Worm (Caenorhabditis elegans): ENCODE measurements around the gene R10F2.6.

R10F2.6 gene

DNA sequence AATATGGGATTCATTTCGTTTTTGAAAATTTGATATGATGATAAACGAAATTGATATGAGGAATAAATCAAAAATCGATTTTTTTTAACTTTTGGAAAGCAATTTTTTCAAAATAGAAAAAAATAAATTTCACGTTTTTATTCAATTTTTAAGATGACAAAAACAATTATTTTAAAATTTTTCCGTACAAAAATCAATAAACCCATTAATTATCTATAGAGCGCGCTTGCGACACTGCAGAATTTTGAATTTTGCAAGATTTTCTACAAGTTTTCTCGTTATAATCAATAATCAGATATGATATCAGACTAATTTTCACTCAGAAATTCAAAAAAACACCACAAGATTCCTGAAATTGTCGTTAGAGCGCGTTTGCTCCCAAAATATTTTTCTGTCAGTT is at the start of gene R10F2.6:
Gene R10F2.6, minus strand, starts transcription at position 101 of the 400 bp plus-strand sequence.
- TF ChIP-seq dao-5 (tag; optimal IDR thresholded peaks at IDR 0.05) (no peak), W03F9.2 (tag; optimal IDR thresholded peaks at IDR 0.05) (no peak), him-1 (tag; optimal IDR thresholded peaks at IDR 0.05) (no peak)

DNA sequence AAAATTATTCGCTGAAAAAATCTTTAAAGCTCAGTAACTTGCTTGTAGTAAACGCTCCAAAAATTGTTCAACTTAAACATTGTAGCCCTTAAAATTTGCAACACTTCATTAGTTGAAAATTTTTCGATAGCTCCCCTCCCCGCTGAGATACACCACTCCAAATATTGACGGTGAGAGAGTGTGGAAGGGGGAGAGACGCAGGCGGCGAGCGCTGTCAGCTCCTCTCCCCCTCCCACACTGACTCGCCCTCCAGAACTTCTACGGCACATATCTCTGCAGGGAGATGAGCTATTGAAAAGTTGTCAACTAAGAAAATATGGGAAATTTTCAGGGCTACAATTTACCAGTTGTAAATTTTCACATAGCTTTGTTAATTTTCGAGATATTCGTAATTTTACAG is 48.3 kb upstream of the R10F2.6 start:
- TF ChIP-seq W03F9.2 (tag; optimal IDR thresholded peaks at IDR 0.05) (no peak), dao-5 (tag; optimal IDR thresholded peaks at IDR 0.05) (no peak), him-1 (tag; optimal IDR thresholded peaks at IDR 0.05) (no peak)

DNA sequence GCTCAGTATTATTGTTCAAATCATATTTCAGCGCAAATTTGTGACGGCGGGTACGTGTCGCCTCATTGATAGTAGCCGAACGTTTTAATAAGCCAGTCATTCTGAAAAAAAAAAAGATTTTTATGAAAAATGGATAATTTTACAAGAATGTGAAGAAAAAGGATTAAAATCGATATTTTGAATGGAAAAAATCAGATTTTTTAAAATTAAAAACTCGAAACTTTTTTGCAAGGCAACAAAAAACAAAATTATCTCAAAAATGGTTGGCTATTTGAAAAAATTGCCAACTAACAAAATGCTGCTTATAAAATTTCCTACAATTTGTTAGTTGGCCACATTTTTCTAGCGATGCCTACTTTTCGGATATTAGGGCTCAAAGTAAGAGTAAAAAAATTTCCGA is 46.1 kb upstream of the R10F2.6 start, which contains the start of gene Y55D5A.4:
Gene Y55D5A.4, minus strand, starts transcription at position 101 of the 400 bp plus-strand sequence.
- TF ChIP-seq dao-5 (tag; optimal IDR thresholded peaks at IDR 0.05), result no peak
- no peak for TF ChIP-seq him-1 (tag; optimal IDR thresholded peaks at IDR 0.05)
- TF ChIP-seq W03F9.2 (tag; optimal IDR thresholded peaks at IDR 0.05), result no peak

DNA sequence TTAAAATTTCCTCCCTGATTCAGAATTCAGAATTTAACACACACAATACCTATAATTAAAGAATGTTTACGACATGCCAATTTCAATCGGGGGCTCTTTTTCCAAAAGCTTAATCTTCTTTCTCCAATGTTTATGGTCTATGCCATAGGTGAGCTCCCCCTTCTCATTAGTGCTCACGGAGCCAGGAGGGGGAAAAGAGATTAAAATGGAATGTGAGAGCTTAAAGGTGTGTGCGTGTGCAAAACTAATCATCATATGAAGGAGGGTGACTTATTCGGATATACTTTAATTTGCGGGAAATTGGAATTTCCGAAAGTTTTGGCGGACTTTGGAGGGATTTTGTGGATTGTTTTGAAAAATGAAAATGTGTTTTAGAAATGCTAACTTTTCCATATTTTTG is 39.1 kb upstream of the R10F2.6 start:
- TF ChIP-seq dao-5 (tag; optimal IDR thresholded peaks at IDR 0.05), result no peak
- TF ChIP-seq W03F9.2 (tag; optimal IDR thresholded peaks at IDR 0.05), result no peak
- no peak for TF ChIP-seq him-1 (tag; optimal IDR thresholded peaks at IDR 0.05)

DNA sequence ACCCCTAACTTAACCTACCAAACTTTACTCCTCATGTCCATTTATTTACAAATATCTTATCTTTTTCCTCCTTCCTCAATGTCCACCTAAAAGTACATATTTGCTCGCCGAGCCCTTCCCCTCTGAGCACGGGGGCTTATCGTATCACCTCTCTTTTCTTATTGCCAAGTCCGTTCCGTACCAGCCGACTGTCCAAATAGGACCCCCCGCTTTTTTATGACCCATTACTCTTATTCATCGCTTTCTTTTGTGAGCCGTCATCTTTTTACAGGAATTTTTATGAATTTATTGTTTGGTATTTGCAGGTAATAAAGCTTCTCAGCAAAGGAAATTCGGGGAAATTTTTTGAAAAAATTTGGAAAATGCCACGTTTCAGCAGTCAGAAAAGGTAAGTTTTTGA is 38.2 kb upstream of the R10F2.6 start, which contains the start of gene Y55D5A.1:
Gene Y55D5A.1, plus strand, starts transcription at position 301 of the 400 bp plus-strand sequence.
- TF ChIP-seq W03F9.2 (tag; optimal IDR thresholded peaks at IDR 0.05), result no peak
- TF ChIP-seq dao-5 (tag; optimal IDR thresholded peaks at IDR 0.05), result no peak
- no peak for TF ChIP-seq him-1 (tag; optimal IDR thresholded peaks at IDR 0.05)

DNA sequence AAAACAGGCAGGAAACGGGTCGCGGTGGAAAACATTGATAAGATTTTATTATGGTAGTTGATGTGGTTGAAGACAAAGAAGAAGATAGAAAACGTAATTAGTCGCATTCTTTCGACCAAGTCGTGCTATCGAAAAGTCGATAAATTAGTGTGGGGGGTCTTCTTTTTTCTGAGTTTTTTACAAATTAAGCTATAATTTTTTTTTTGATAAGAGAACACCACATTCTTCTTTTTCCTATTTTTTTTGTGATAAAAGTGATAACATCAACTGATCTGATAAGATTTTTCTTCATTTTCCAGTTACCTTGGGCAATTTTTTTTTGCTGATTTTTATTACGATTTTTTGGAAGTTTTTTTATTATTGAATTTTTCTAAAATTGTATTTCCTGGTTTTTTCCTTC is 37.0 kb upstream of the R10F2.6 start:
- TF ChIP-seq dao-5 (tag; optimal IDR thresholded peaks at IDR 0.05) (no peak), W03F9.2 (tag; optimal IDR thresholded peaks at IDR 0.05) (no peak), him-1 (tag; optimal IDR thresholded peaks at IDR 0.05) (no peak)

DNA sequence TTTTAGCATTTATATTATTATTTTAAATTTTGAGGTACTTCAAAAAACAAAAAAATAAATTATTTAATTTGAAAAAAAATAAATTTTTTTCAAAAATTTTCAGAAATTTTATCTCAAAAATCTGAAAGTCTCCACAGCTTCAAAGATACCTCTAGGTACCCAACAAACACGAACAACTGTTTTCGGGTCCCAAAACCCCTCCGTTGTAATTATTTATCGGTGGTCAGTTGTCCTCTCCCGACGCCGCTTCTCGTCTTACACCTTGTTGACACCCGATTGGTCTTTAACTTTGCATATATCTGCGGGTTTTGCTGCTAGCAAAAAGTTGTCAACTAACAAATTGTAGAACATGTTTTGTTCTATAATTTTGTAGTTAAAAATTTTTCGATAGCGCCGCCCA is 32.3 kb upstream of the R10F2.6 start:
- TF ChIP-seq W03F9.2 (tag; optimal IDR thresholded peaks at IDR 0.05) (no peak), dao-5 (tag; optimal IDR thresholded peaks at IDR 0.05) (no peak), him-1 (tag; optimal IDR thresholded peaks at IDR 0.05) (no peak)

DNA sequence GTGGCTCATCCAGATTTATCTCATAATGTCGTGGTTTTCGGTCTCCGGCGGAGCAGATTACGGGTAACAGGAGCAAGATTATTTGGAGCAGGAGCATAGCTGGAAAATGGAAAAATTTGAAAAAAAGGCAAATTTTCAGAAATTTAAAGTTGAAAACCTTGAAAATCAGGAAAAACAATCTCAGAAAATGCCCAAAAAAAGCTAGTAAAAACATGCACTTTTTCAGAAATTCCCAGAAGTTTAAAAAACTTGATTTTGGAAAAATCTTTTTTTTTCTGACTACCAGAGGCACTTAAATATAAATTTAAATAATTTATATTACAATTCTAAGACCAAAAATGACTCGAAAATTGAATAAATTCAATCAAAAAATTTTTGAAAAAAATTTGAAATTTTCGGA is 31.8 kb upstream of the R10F2.6 start, which contains the start of gene Y55D5A.3:
Gene Y55D5A.3, minus strand, starts transcription at position 101 of the 400 bp plus-strand sequence.
- TF ChIP-seq dao-5 (tag; optimal IDR thresholded peaks at IDR 0.05), result no peak
- TF ChIP-seq W03F9.2 (tag; optimal IDR thresholded peaks at IDR 0.05), result no peak
- TF ChIP-seq him-1 (tag; optimal IDR thresholded peaks at IDR 0.05), result no peak

DNA sequence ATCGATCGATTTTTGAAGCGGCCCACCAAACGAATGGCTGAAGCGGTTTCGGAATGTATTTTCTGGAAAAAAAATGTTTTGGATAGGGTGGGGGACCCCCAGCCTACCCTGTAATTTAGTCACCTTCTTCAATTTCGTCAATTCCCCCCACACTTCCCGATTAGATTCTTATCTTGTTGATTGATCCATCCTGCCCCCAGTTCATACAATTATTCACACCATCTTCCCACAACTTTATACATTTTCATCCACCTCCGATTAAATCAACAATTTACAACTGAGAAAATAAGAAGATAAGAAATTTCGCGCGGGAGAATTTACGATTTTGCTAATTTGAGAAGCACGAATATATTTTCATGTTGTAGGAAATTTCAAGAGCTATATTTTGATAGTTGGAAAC is 29.1 kb upstream of the R10F2.6 start:
- TF ChIP-seq W03F9.2 (tag; optimal IDR thresholded peaks at IDR 0.05), result no peak

DNA sequence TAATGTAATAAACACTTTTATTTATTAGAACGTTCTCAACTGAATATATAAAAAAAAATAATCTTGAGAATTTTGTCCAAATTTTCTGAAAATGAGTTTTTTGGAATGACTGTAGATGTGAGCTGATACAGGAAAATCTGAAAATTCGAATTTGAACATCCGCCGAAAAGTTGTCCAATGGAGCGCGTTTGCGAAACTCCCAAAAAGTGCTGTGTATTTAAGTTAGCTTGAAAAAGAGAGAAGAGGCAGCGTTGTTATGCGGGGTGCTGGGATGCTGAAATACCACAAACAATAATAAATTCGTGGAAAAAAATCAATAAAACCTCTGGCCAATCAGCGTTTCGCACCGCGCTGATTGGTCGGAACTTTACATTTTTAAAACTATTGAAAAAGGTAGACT is 26.4 kb upstream of the R10F2.6 start:
- no peak for TF ChIP-seq him-1 (tag; optimal IDR thresholded peaks at IDR 0.05)
- TF ChIP-seq dao-5 (tag; optimal IDR thresholded peaks at IDR 0.05), result no peak
- no peak for TF ChIP-seq W03F9.2 (tag; optimal IDR thresholded peaks at IDR 0.05)

DNA sequence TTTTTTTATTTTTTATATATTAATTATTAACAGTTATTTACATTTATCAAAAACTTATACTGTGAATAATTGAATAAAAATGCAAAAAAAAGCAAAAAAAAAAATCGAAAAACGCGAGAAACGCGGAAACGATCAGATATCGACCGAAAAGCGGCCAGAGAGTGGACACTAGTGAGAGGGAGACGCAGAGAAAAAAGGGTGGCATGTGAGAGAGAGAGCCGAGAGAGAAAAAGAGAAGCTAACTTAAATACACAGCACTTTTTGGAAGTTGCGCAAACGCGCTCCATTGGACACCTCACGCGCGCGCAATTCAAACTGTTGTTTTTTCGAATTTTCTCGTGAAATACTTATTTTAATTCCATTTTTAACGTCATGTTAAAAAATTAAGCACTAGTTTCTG is 22.6 kb upstream of the R10F2.6 start:
- TF ChIP-seq W03F9.2 (tag; optimal IDR thresholded peaks at IDR 0.05) (peak; percentile 32), him-1 (tag; optimal IDR thresholded peaks at IDR 0.05) (no peak)

DNA sequence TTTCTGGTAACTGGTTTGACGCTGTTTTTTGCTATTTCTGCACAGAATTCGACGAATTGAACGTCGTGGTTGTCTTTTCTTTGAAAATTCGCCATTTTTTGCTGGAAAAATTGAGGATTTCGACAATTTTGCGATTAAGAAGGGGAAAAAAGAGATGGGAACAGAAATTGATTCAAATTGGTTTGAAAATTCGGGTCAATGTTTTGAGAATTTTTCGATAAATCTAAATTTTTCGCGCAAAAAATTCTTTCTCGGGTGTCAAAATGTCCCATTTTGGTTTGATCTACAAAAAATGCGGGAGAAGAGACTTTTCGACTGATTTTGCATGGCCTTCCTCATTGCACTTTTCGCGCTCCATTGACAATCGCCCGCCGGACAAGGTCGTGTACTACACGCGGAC is 21.6 kb upstream of the R10F2.6 start, which contains the start of gene H05C05.2:
Gene H05C05.2, minus strand, starts transcription at position 101 of the 400 bp plus-strand sequence.
- TF ChIP-seq dao-5 (tag; optimal IDR thresholded peaks at IDR 0.05) (no peak), W03F9.2 (tag; optimal IDR thresholded peaks at IDR 0.05) (no peak), him-1 (tag; optimal IDR thresholded peaks at IDR 0.05) (no peak)

DNA sequence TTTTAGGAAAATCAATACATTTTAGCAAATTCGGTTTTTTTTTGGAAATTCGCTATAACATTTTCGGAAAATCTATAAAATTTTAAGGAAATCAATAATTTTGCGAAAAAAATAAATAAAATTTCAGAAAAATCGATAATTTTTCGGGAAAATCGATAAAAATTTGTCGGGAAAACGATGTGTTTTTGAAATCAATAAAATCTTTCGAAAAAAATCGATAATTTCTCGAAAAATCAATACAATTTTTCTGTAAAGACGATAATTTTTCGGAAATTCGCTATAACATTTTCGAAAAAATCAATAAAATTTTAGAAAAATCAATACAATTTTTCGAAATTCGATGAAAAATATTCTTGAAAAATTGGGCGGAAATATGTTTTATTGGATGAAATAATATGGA is 17.9 kb upstream of the R10F2.6 start:
- no peak for TF ChIP-seq dao-5 (tag; optimal IDR thresholded peaks at IDR 0.05)
- no peak for TF ChIP-seq W03F9.2 (tag; optimal IDR thresholded peaks at IDR 0.05)
- no peak for TF ChIP-seq him-1 (tag; optimal IDR thresholded peaks at IDR 0.05)

DNA sequence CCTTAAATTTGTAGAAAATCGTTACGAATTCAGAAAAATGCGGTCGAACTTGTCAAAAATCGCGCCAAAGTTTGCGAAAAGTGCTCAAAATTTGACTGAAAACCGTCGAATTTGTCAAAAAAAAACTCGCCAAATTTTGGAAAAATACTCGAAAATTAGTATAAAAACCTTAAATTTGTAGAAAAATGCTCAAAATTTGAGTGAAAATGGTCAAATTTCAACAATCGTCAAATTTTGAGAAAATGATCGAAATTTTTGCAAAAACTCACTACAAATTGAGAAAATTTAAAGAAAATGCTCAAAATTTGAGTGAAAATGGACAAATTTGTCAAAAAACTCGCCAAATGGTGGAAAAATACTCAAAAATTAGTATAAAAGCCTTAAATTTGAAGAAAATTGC is 8.5 kb upstream of the R10F2.6 start:
- TF ChIP-seq him-1 (tag; optimal IDR thresholded peaks at IDR 0.05), result no peak
- TF ChIP-seq dao-5 (tag; optimal IDR thresholded peaks at IDR 0.05), result no peak
- TF ChIP-seq W03F9.2 (tag; optimal IDR thresholded peaks at IDR 0.05), result no peak

DNA sequence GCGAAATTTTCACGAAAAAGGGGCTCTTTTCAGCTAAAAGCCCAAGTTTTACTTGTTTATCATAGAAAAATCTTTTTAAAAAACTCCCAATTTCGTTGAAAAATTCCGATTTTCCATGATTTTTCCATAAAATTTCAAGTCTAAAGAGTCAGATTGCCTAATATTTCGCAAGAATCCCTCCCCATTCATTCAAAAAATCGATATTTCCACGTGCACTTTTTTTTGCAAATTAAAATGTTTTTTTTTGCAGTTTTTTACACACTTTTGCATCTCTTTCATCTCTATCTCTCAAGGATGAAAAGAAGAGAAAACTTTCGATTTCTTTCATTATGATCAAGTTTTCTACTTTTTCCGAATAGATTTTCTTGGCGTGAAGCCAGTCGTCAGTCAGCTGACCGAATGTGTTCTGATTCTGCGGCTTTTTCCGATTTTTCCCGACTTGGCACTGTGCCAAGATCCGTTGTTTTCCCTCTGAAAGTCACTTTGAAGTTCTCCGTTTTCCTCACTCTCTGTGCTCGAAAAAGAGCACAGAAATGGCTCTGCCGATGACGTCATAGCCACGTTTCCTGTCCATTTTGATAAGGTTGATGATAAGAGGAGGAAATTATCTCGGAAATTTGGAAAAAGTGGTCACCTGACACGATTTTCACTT is 4.5 kb upstream of the R10F2.6 start:
- TF ChIP-seq dao-5 (tag; optimal IDR thresholded peaks at IDR 0.05), result no peak
- no peak for TF ChIP-seq W03F9.2 (tag; optimal IDR thresholded peaks at IDR 0.05)

Measured in whole organism, L4/young adult.